Worm (Caenorhabditis elegans): ENCODE data around the gene snet-1.

snet-1 gene

ce11 chrX:3673584-3674108 lies 4.9 kb upstream of the snet-1 start, which contains the start of gene ceh-63:
TSS of gene ceh-63 (minus strand) at chrX:3674058.
- TF ChIP-seq ceh-63 (GFP tag; optimal IDR thresholded peaks at IDR 0.05) (peak; percentile 100), mab-9 (GFP tag; IDR thresholded peaks at IDR 0.05) (no peak)

DNA sequence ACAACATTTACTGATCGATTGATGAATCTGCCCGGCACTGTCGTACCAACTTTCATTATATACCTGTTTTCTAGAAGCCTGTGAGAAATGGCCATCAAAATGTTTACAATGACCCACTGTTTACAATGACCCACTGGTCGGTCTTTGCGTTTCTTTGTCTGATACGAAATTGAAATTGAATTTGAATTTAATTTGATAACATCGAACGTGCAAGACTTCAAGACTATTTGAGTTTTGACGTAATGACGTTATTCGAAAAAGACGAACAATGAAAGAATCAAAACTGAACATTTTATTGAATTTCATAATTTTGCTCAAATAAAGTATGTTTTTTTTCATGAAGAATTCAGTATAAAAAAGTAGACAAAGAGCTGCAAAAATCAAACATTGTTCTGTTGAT lies 3.3 kb upstream of the snet-1 start, which contains the start of gene C02F12.5:
TSS of gene C02F12.5 (minus strand) at position 101 of the 400 bp plus-strand sequence.
- TF ChIP-seq unc-98 (GFP tag; IDR thresholded peaks at IDR 0.05) (no peak), nhr-85 (tag) (peak; percentile 35)

ce11 chrX:3659192-3659591 lies 9.6 kb downstream of the snet-1 start, which contains the start of gene R11G1.1:
TSS of gene R11G1.1 (plus strand) at chrX:3659492.
- no peak for TF ChIP-seq nhr-90 (tag; optimal IDR thresholded peaks at IDR 0.05; ENCODE audit: poor library complexity)
- no peak for TF ChIP-seq grh-1 (GFP tag; IDR thresholded peaks at IDR 0.05)
- TF ChIP-seq zag-1 (tag; optimal IDR thresholded peaks at IDR 0.05): no peak
- TF ChIP-seq hpl-2 (GFP tag; optimal IDR thresholded peaks at IDR 0.05): no peak
- TF ChIP-seq swsn-7 (tag; optimal IDR thresholded peaks at IDR 0.05): no peak
- TF ChIP-seq lin-39 (tag; optimal IDR thresholded peaks at IDR 0.05): no peak
- TF ChIP-seq ceh-63 (GFP tag; optimal IDR thresholded peaks at IDR 0.05): no peak
- TF ChIP-seq jun-1 (tag; optimal IDR thresholded peaks at IDR 0.05): no peak
- no peak for TF ChIP-seq nhr-84 (tag; optimal IDR thresholded peaks at IDR 0.05)
- TF ChIP-seq lin-15B (tag; optimal IDR thresholded peaks at IDR 0.05): no peak
- TF ChIP-seq snpc-4 (tag; optimal IDR thresholded peaks at IDR 0.05): no peak
- TF ChIP-seq fkh-10 (GFP tag; optimal IDR thresholded peaks at IDR 0.05): no peak
- no peak for TF ChIP-seq ceh-82 (tag; optimal IDR thresholded peaks at IDR 0.05)
- TF ChIP-seq lsy-2 (tag; optimal IDR thresholded peaks at IDR 0.05): no peak
- TF ChIP-seq unc-86 (tag; optimal IDR thresholded peaks at IDR 0.05): no peak
- TF ChIP-seq xbp-1 (tag; optimal IDR thresholded peaks at IDR 0.05): no peak
- no peak for TF ChIP-seq lin-13 (GFP tag; optimal IDR thresholded peaks at IDR 0.05)

- TF ChIP-seq unc-130 (tag; optimal IDR thresholded peaks at IDR 0.05): no peak
- no peak for TF ChIP-seq nhr-11 (tag; optimal IDR thresholded peaks at IDR 0.05)
- no peak for TF ChIP-seq elt-3 (tag; optimal IDR thresholded peaks at IDR 0.05)
- TF ChIP-seq C04F5.9 (tag; optimal IDR thresholded peaks at IDR 0.05): no peak
- no peak for TF ChIP-seq fkh-10 (GFP tag; optimal IDR thresholded peaks at IDR 0.05)
- no peak for TF ChIP-seq ces-1 (GFP tag; optimal IDR thresholded peaks at IDR 0.05)
- TF ChIP-seq mab-9 (GFP tag; IDR thresholded peaks at IDR 0.05): no peak
- TF ChIP-seq nhr-85 (tag): no peak
- TF ChIP-seq ceh-88 (GFP tag; IDR thresholded peaks at IDR 0.05): no peak
- no peak for TF ChIP-seq nhr-20 (tag; optimal IDR thresholded peaks at IDR 0.05)
- no peak for TF ChIP-seq egl-27 (tag; optimal IDR thresholded peaks at IDR 0.05)
- no peak for TF ChIP-seq fos-1 (tag; optimal IDR thresholded peaks at IDR 0.05)
Observed at ce11 chrX:3655972-3656371, 12.8 kb downstream of the snet-1 start, which contains the start of gene R11G1.7. TSS of gene R11G1.7 (plus strand) at chrX:3656272.

ce11 chrX:3654623-3655022 lies 14.1 kb downstream of the snet-1 start, which contains the start of gene R11G1.11:
TSS of gene R11G1.11 (plus strand) at chrX:3654923.
- TF ChIP-seq irx-1 (tag; optimal IDR thresholded peaks at IDR 0.05): no peak
- TF ChIP-seq pax-3 (tag; optimal IDR thresholded peaks at IDR 0.05): no peak
- no peak for TF ChIP-seq nhr-85 (tag)
- TF ChIP-seq lin-39 (tag; optimal IDR thresholded peaks at IDR 0.05): no peak
- no peak for TF ChIP-seq alr-1 (tag; optimal IDR thresholded peaks at IDR 0.05; ENCODE audit: borderline replicate concordance)
- no peak for TF ChIP-seq fkh-10 (GFP tag; optimal IDR thresholded peaks at IDR 0.05)
- TF ChIP-seq ama-1 (optimal IDR thresholded peaks at IDR 0.05): no peak
- TF ChIP-seq pag-3 (tag; optimal IDR thresholded peaks at IDR 0.05; ENCODE audit: borderline replicate concordance, insufficient read depth): no peak
- no peak for TF ChIP-seq egl-13 (tag; optimal IDR thresholded peaks at IDR 0.05)
- no peak for TF ChIP-seq lin-13 (GFP tag; optimal IDR thresholded peaks at IDR 0.05)
- TF ChIP-seq jun-1 (tag; optimal IDR thresholded peaks at IDR 0.05): no peak
- TF ChIP-seq mdl-1 (tag; optimal IDR thresholded peaks at IDR 0.05): no peak
- TF ChIP-seq ces-1 (GFP tag; optimal IDR thresholded peaks at IDR 0.05): no peak
- TF ChIP-seq pqm-1 (tag; optimal IDR thresholded peaks at IDR 0.05): no peak
- no peak for TF ChIP-seq ceh-88 (GFP tag; IDR thresholded peaks at IDR 0.05)
- TF ChIP-seq ceh-63 (GFP tag; optimal IDR thresholded peaks at IDR 0.05): no peak

All from whole organism, L1 larva.